Worm (Caenorhabditis elegans): Measurements from ENCODE around the gene tbc-6.

The tbc-6 gene

ce11 chrII:6838977-6839376 is 8.9 kb upstream of the tbc-6 start:
- TF ChIP-seq sdc-2 (tag; optimal IDR thresholded peaks at IDR 0.05) (no peak), zip-5 (tag; optimal IDR thresholded peaks at IDR 0.05) (no peak), pros-1 (tag; optimal IDR thresholded peaks at IDR 0.05) (no peak), ceh-9 (tag; optimal IDR thresholded peaks at IDR 0.05) (no peak), eyg-1 (tag; optimal IDR thresholded peaks at IDR 0.05) (peak; percentile 20), ttx-3 (tag; optimal IDR thresholded peaks at IDR 0.05) (no peak), tbx-2 (tag; optimal IDR thresholded peaks at IDR 0.05) (peak; percentile 46), rnt-1 (tag; optimal IDR thresholded peaks at IDR 0.05) (no peak), npax-4 (tag; optimal IDR thresholded peaks at IDR 0.05) (no peak), fkh-10 (GFP tag; optimal IDR thresholded peaks at IDR 0.05) (no peak), hlh-15 (tag; optimal IDR thresholded peaks at IDR 0.05) (no peak), gmeb-2 (tag; optimal IDR thresholded peaks at IDR 0.05) (no peak), mec-3 (tag; optimal IDR thresholded peaks at IDR 0.05; ENCODE audit: borderline replicate concordance) (no peak), unc-86 (tag; optimal IDR thresholded peaks at IDR 0.05) (no peak), unc-3 (GFP tag; conservative IDR thresholded peaks at IDR 0.05) (no peak), unc-3 (tag; optimal IDR thresholded peaks at IDR 0.05) (no peak), ztf-16 (tag; optimal IDR thresholded peaks at IDR 0.05) (no peak), fax-1 (tag; optimal IDR thresholded peaks at IDR 0.05) (no peak), elt-2 (tag; optimal IDR thresholded peaks at IDR 0.05) (no peak), ceh-24 (tag; optimal IDR thresholded peaks at IDR 0.05) (no peak), ets-4 (tag; optimal IDR thresholded peaks at IDR 0.05) (no peak), syd-9 (tag; optimal IDR thresholded peaks at IDR 0.05) (no peak), ceh-18 (tag; optimal IDR thresholded peaks at IDR 0.05) (peak; percentile 30), pat-9 (tag; optimal IDR thresholded peaks at IDR 0.05) (no peak), pha-4 (tag; optimal IDR thresholded peaks at IDR 0.05) (no peak), nhr-11 (tag; optimal IDR thresholded peaks at IDR 0.05) (no peak), nhr-232 (tag; optimal IDR thresholded peaks at IDR 0.05) (no peak), dmd-4 (tag; optimal IDR thresholded peaks at IDR 0.05; ENCODE audit: borderline replicate concordance) (no peak), sox-4 (tag; optimal IDR thresholded peaks at IDR 0.05) (no peak), pha-2 (tag; optimal IDR thresholded peaks at IDR 0.05) (no peak), C08G9.2 (tag; optimal IDR thresholded peaks at IDR 0.05) (no peak), nfya-1 (tag; optimal IDR thresholded peaks at IDR 0.05) (peak; percentile 29), hlh-13 (GFP tag; optimal IDR thresholded peaks at IDR 0.05) (no peak), Y22D7AL.16 (tag; optimal IDR thresholded peaks at IDR 0.05) (no peak), K02D7.2 (tag; optimal IDR thresholded peaks at IDR 0.05) (no peak), odd-2 (tag; optimal IDR thresholded peaks at IDR 0.05) (no peak), hlh-30 (tag; optimal IDR thresholded peaks at IDR 0.05; ENCODE audit: insufficient read depth) (peak; percentile 75), ceh-34 (tag; optimal IDR thresholded peaks at IDR 0.05) (peak; percentile 96), K09A11.1 (tag; optimal IDR thresholded peaks at IDR 0.05; ENCODE audit: insufficient read depth) (no peak)

DNA sequence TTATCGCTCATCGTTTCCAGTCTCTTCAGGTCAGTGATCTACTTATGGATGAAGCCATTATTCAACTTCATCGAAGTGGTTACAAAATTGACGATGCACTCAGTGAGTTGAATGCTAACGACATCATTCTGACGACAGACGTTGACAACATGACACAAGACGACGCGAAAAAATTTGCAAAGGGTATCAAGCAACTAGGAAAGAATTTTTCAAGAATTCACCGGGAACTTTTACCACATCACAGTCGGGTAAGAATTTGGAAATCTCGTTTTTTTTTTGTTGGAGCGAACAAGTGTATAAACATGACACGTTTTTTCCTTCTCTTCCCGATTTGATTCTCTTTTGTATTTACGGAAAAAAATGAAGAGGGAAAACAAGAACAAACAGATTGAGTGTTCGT is 7.3 kb upstream of the tbc-6 start:
- TF ChIP-seq unc-42 (tag; optimal IDR thresholded peaks at IDR 0.05) (no peak), F13H6.1 (tag; optimal IDR thresholded peaks at IDR 0.05) (no peak), C38D4.7 (GFP tag; optimal IDR thresholded peaks at IDR 0.05) (no peak), mec-3 (tag; optimal IDR thresholded peaks at IDR 0.05; ENCODE audit: borderline replicate concordance) (no peak), ceh-30 (tag; optimal IDR thresholded peaks at IDR 0.05) (no peak), K09A11.1 (tag; optimal IDR thresholded peaks at IDR 0.05; ENCODE audit: insufficient read depth) (no peak), zip-5 (tag; optimal IDR thresholded peaks at IDR 0.05) (no peak), sox-2 (GFP tag; IDR thresholded peaks at IDR 0.05) (no peak), gmeb-2 (tag; optimal IDR thresholded peaks at IDR 0.05) (no peak), nfya-1 (tag; optimal IDR thresholded peaks at IDR 0.05) (no peak), fkh-10 (GFP tag; optimal IDR thresholded peaks at IDR 0.05) (no peak), hlh-13 (GFP tag; optimal IDR thresholded peaks at IDR 0.05) (no peak), ceh-18 (tag; optimal IDR thresholded peaks at IDR 0.05) (no peak), hlh-30 (tag; optimal IDR thresholded peaks at IDR 0.05; ENCODE audit: insufficient read depth) (no peak), nhr-232 (tag; optimal IDR thresholded peaks at IDR 0.05) (no peak), ref-2 (tag; optimal IDR thresholded peaks at IDR 0.05) (no peak)

Data from whole organism, late embryonic.